Worm (Caenorhabditis elegans) whole organism, L3 larva: Measurements from ENCODE around the gene K06H7.7.

ENCODE experiments used
- ceh-9 ChIP-seq: sonication (generic microtip); optimal IDR thresholded peaks from 2 replicates; lab custom pipeline; 2018; ENCODE audit warnings: missing biosample characterization, missing genetic modification characterization
- elt-2 ChIP-seq: sonication (generic microtip); optimal IDR thresholded peaks from 2 replicates; lab custom pipeline; 2016; ENCODE audit warnings: missing genetic modification reagents, mild to moderate bottlenecking, missing genetic modification characterization, missing compliant biosample characterization
- elt-3 ChIP-seq, 3 experiments: fragments of 150-350 bp in 1 of 3; sonication (generic microtip) in 2 of 3; optimal IDR thresholded peaks; 2 replicates in 2 of 3; 4 replicates in 1 of 3; lab custom pipeline; 2014 to 2017; ENCODE audit warnings: missing biosample characterization in 3 of 3, missing genetic modification characterization in 3 of 3
- nhr-28 ChIP-seq: fragments of 150-350 bp; optimal IDR thresholded peaks from 2 replicates; lab custom pipeline; 2014; ENCODE audit warnings: missing biosample characterization, missing genetic modification characterization

DNA sequence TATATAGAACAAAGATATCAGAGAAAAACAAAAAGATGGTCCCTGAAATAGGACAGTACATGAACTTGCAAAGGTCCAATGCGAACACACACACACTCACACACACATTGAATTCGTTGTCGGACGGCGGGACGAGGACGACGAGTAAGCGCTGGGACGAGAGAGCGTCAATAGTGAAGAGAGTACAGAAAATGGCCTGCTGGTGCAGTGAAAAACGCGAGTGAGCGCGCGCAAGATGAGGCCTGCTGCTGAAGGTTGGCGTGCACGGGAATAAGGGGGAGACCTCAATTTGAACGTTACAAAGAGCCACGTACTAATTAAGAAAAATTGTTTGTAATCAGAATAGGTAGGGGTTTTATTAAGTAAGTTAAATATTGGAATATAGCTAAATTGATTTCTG lies 41.7 kb upstream of the K06H7.7 start:
- TF ChIP-seq elt-2 (tag; lab: Kevin White, UChicago) (no peak), nhr-28 (no peak), ceh-9 (no peak), elt-3 (tag; optimal IDR thresholded peaks at IDR 0.05; lab: Kevin White, UChicago) (no peak)
